Fruit fly (Drosophila melanogaster): ENCODE results near the gene CG13375.

Gene CG13375

DNA sequence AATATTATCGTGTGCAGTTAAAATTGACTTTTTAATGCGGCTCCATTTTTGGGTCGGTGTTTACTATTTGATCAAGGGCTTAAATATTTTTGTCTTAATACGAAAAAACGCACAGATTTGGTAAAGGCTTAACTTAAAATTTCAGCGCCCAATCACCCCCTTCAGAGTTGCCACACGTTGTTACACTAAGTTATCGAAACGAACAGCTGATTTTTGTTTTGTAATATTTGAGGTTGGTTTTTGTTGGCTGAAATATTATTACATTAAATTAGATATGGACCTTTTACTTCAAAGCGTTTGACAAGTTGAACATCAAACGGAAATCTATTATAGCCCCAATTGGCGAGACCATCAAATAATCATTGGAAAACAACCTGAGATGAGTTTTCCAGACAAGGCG, 40.1 kb downstream of the CG13375 start, which contains the start of gene CG42376 (continued):
- peak; percentile 25; the same call in 1 of the 2 replicates for TF ChIP-seq CG13287 (GFP tag; IDR thresholded peaks at IDR 0.05; ENCODE audit: partially characterized antibody)
- TF ChIP-seq crol (GFP tag; IDR thresholded peaks at IDR 0.05): no peak

DNA sequence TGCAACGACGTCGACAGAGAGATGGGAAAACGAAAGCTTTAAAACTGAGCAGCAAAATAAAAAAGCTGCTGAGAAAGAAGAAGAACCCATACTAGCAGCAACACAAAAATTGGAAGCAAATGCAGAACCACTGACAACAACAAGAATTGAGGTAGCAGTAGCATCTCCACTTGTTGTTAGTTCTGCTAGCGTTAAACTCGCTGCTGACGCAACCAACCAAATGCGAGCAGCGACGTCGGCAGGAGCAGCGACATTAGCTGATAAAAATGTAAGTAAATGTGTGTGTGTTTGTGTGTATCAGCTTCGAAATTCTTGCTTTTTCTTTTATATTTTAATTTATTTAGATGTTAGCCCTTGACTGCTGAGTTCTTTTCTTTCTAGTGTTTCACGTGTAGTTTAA, 47.4 kb downstream of the CG13375 start:
- TF ChIP-seq pfk (GFP tag; optimal IDR thresholded peaks at IDR 0.05) (no peak), Atf-2 (GFP tag; optimal IDR thresholded peaks at IDR 0.05) (no peak), Adf1 (GFP tag; IDR thresholded peaks at IDR 0.05) (peak; percentile 89), crol (GFP tag; IDR thresholded peaks at IDR 0.05) (no peak), CG4424 (GFP tag; optimal IDR thresholded peaks at IDR 0.05) (no peak), CG17385 (GFP tag; optimal IDR thresholded peaks at IDR 0.05) (peak; percentile 16), cg (GFP tag; optimal IDR thresholded peaks at IDR 0.05) (peak; percentile 35), chinmo (GFP tag; IDR thresholded peaks at IDR 0.05; ENCODE audit: partially characterized antibody) (peak; percentile 16; the same call in 1 of the 4 replicates), dan (GFP tag; IDR thresholded peaks at IDR 0.05) (no peak), Pdp1 (GFP tag; optimal IDR thresholded peaks at IDR 0.05) (peak in 1 of 2 experiments; percentile 88), HLHmδ (GFP tag; optimal IDR thresholded peaks at IDR 0.05) (no peak), CG8944 (GFP tag; optimal IDR thresholded peaks at IDR 0.05) (no peak), CG11696 (GFP tag; IDR thresholded peaks at IDR 0.05) (no peak), crp (GFP tag; optimal IDR thresholded peaks at IDR 0.05) (no peak)

DNA sequence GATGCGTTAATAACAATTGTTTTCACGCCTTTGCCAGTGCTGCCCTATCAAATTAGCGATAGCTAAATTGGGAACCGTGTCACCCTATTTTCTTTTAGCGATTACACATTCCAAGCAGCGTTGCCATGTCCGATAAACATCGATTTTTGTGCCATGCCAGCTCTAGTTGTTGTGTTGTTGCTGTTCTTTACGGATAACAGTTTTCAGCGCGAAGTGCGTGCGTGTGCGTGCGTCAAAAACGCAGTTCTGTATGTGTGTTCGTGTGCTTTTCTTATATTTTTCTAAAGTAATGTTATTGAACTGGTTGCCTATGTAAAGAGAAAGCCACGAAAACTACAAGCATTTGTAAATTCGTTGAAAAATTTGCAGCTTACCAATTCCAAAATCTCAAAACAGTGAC, 49.0 kb downstream of the CG13375 start, which contains the start of the genes CG3038 and G9a:
Gene CG3038 (minus strand): TSS at position 55 of the 400 bp plus-strand sequence.
Gene G9a (plus strand): TSS at position 177 of the 400 bp plus-strand sequence.
- TF ChIP-seq nau (GFP tag; optimal IDR thresholded peaks at IDR 0.05) (no peak), CG11093 (GFP tag; IDR thresholded peaks at IDR 0.05) (no peak), Hmx (GFP tag; optimal IDR thresholded peaks at IDR 0.05) (no peak), CG8359 (GFP tag; optimal IDR thresholded peaks at IDR 0.05; ENCODE audit: borderline replicate concordance) (no peak), so (GFP tag; IDR thresholded peaks at IDR 0.05) (no peak), CG31365 (tag; optimal IDR thresholded peaks at IDR 0.05) (no peak), CG8478 (optimal IDR thresholded peaks at IDR 0.05) (no peak), Doc2 (GFP tag; IDR thresholded peaks at IDR 0.05) (no peak), CG17328 (GFP tag; IDR thresholded peaks at IDR 0.05) (no peak), CG12391 (tag; optimal IDR thresholded peaks at IDR 0.05) (peak; percentile 63), dmrt11E (tag; optimal IDR thresholded peaks at IDR 0.05) (peak; percentile 11), exex (tag; optimal IDR thresholded peaks at IDR 0.05) (peak; percentile 5), CG10565 (GFP tag; optimal IDR thresholded peaks at IDR 0.05) (no peak), ci (GFP tag; IDR thresholded peaks at IDR 0.05) (no peak), ranshi (GFP tag; IDR thresholded peaks at IDR 0.05) (no peak), CG7372 (GFP tag; IDR thresholded peaks at IDR 0.05) (no peak), CG12155 (GFP tag; optimal IDR thresholded peaks at IDR 0.05) (peak; percentile 34), sd (tag; optimal IDR thresholded peaks at IDR 0.05) (peak; percentile 92), ttk (GFP tag; IDR thresholded peaks at IDR 0.05) (no peak), Neu2 (GFP tag; optimal IDR thresholded peaks at IDR 0.05; ENCODE audit: borderline replicate concordance) (no peak), sens-2 (GFP tag; IDR thresholded peaks at IDR 0.05) (no peak), CG16779 (GFP tag; IDR thresholded peaks at IDR 0.05) (no peak), CG4820 (GFP tag; optimal IDR thresholded peaks at IDR 0.05) (peak; percentile 22), Scr (GFP tag; IDR thresholded peaks at IDR 0.05; ENCODE audit: partially characterized antibody) (no peak), gcm (GFP tag; optimal IDR thresholded peaks at IDR 0.05) (peak; percentile 12), NC2β (GFP tag; optimal IDR thresholded peaks at IDR 0.05) (peak; percentile 24), vnd (GFP tag; IDR thresholded peaks at IDR 0.05; ENCODE audit: partially characterized antibody) (no peak), BtbVII (GFP tag; optimal IDR thresholded peaks at IDR 0.05) (peak; percentile 8), mld (GFP tag; IDR thresholded peaks at IDR 0.05; ENCODE audit: partially characterized antibody) (no peak), CG14667 (GFP tag; IDR thresholded peaks at IDR 0.05) (no peak), jigr1 (GFP tag; IDR thresholded peaks at IDR 0.05) (no peak), phol (tag; optimal IDR thresholded peaks at IDR 0.05) (peak; percentile 75), emc (GFP tag; optimal IDR thresholded peaks at IDR 0.05) (peak; percentile 9), ase (GFP tag; IDR thresholded peaks at IDR 0.05) (no peak)
